Fruit fly (Drosophila melanogaster) whole organism, embryonic: ENCODE data around the gene CG34265.
A peak's percentile ranks its signal among the peaks of the same experiment; 100 is the strongest.

Source experiments
- Ada2b ChIP-seq: fragments of 200-800 bp; sonication (Bioruptor generic); IDR thresholded peaks from 2 replicates; pipeline ENCODE4 v1.3.6; 2022; ENCODE audit warnings: missing biosample characterization, missing genetic modification characterization
- Atf6 ChIP-seq: fragments of 200-800 bp; sonication (Bioruptor generic); IDR thresholded peaks from 2 replicates; pipeline ENCODE4 v1.3.6; 2022; ENCODE audit warnings: missing biosample characterization, missing genetic modification characterization
- BtbVII ChIP-seq: fragments of 200-800 bp; sonication (Bioruptor generic); optimal IDR thresholded peaks from 3 replicates; lab custom pipeline; 2017; ENCODE audit warnings: missing biosample characterization, mild to moderate bottlenecking, missing genetic modification characterization
- CG10565 ChIP-seq: fragments of 200-800 bp; sonication (Bioruptor generic); optimal IDR thresholded peaks from 3 replicates; lab custom pipeline; 2016; ENCODE audit warnings: missing biosample characterization, mild to moderate bottlenecking, missing genetic modification characterization
- CG11085 ChIP-seq: fragments of 200-800 bp; sonication (Bioruptor generic); IDR thresholded peaks from 2 replicates; pipeline ENCODE4 v1.3.6; 2022; ENCODE audit warnings: missing biosample characterization, missing genetic modification characterization
- CG15601 ChIP-seq: fragments of 200-800 bp; sonication (Bioruptor generic); optimal IDR thresholded peaks from 3 replicates; lab custom pipeline; 2019; ENCODE audit warnings: missing biosample characterization, mild to moderate bottlenecking, missing genetic modification characterization, moderate library complexity
- CG17385 ChIP-seq: fragments of 200-800 bp; sonication (Bioruptor generic); optimal IDR thresholded peaks from 3 replicates; lab custom pipeline; 2018; ENCODE audit warnings: missing biosample characterization, mild to moderate bottlenecking, missing genetic modification characterization
- CG1792 ChIP-seq: fragments of 200-800 bp; sonication (Bioruptor generic); optimal IDR thresholded peaks from 2 replicates; lab custom pipeline; 2016; ENCODE audit warnings: missing biosample characterization, missing genetic modification characterization
- CG18476 ChIP-seq: fragments of 200-800 bp; sonication (Bioruptor generic); optimal IDR thresholded peaks from 2 replicates; lab custom pipeline; 2016; ENCODE audit warnings: missing biosample characterization, mild to moderate bottlenecking, missing genetic modification characterization
- CG2199 ChIP-seq: fragments of 200-800 bp; sonication (Bioruptor generic); IDR thresholded peaks from 3 replicates; pipeline ENCODE4 v1.3.6; 2022; ENCODE audit warnings: missing biosample characterization, missing genetic modification characterization
- CG32532 ChIP-seq: fragments of 200-800 bp; sonication (Bioruptor generic); IDR thresholded peaks from 2 replicates; pipeline ENCODE4 v1.3.6; 2022; ENCODE audit warnings: missing biosample characterization, missing genetic modification characterization
- CG34376 ChIP-seq: fragments of 200-800 bp; sonication (Bioruptor generic); optimal IDR thresholded peaks from 2 replicates; lab custom pipeline; 2018; ENCODE audit warnings: missing biosample characterization, mild to moderate bottlenecking, missing genetic modification characterization
- CG34422 ChIP-seq: fragments of 200-800 bp; sonication (Bioruptor generic); IDR thresholded peaks from 3 replicates; pipeline ENCODE4 v1.3.6; 2022; ENCODE audit warnings: missing biosample characterization, missing genetic modification characterization
- CG4424 ChIP-seq: fragments of 200-800 bp; sonication (Bioruptor generic); optimal IDR thresholded peaks from 3 replicates; lab custom pipeline; 2016; ENCODE audit warnings: missing biosample characterization, missing genetic modification characterization
- Dll ChIP-seq: fragments of 200-800 bp; sonication (Bioruptor generic); IDR thresholded peaks from 4 replicates; pipeline ENCODE4 v1.3.6; 2022; ENCODE audit warnings: missing biosample characterization, missing genetic modification characterization; ENCODE audit not compliant: partially characterized antibody
- Doc3 ChIP-seq: fragments of 200-800 bp; sonication (Bioruptor generic); IDR thresholded peaks from 3 replicates; pipeline ENCODE4 v1.3.6; 2022; ENCODE audit warnings: missing biosample characterization, missing genetic modification characterization; ENCODE audit not compliant: partially characterized antibody
- Drgx ChIP-seq: fragments of 200-800 bp; sonication (Bioruptor generic); IDR thresholded peaks from 2 replicates; pipeline ENCODE4 v1.3.6; 2022; ENCODE audit warnings: missing biosample characterization, missing genetic modification characterization
- Ets97D ChIP-seq: fragments of 200-800 bp; sonication (Bioruptor generic); optimal IDR thresholded peaks from 3 replicates; lab custom pipeline; 2016; ENCODE audit warnings: missing biosample characterization, missing genetic modification characterization
- Fer1 ChIP-seq: fragments of 200-800 bp; sonication (Bioruptor generic); optimal IDR thresholded peaks from 2 replicates; lab custom pipeline; 2017; ENCODE audit warnings: missing biosample characterization, mild to moderate bottlenecking, missing genetic modification characterization
- Hand ChIP-seq: fragments of 200-800 bp; sonication (Bioruptor generic); optimal IDR thresholded peaks from 2 replicates; lab custom pipeline; 2017; ENCODE audit warnings: mild to moderate bottlenecking, missing biosample characterization, missing genetic modification reagents, missing genetic modification characterization
- NfI ChIP-seq: fragments of 200-800 bp; sonication (Bioruptor generic); optimal IDR thresholded peaks from 3 replicates; lab custom pipeline; 2018; ENCODE audit warnings: missing biosample characterization, mild to moderate bottlenecking, missing genetic modification characterization, moderate library complexity
- Trl ChIP-seq, 3 experiments: fragments of >200 bp in 2 of 3; fragments of 200-800 bp in 1 of 3; sonication (Bioruptor generic) in 1 of 3; optimal IDR thresholded peaks; 2 replicates in 1 of 3; 3 replicates in 2 of 3; lab custom pipeline; 2016 to 2017; ENCODE audit warnings: missing biosample characterization in 1 of 3, missing genetic modification characterization in 1 of 3
- bsh ChIP-seq, 2 experiments: fragments of 200-800 bp; sonication (Bioruptor generic); optimal IDR thresholded peaks; 2 replicates each; lab custom pipeline; 2017 to 2018; ENCODE audit warnings: mild to moderate bottlenecking in 2 of 2, missing biosample characterization in 2 of 2, missing genetic modification characterization in 2 of 2, moderate library complexity in 1 of 2
- btn ChIP-seq: fragments of 200-800 bp; sonication (Bioruptor generic); optimal IDR thresholded peaks from 2 replicates; lab custom pipeline; 2016; ENCODE audit warnings: missing biosample characterization, missing genetic modification characterization
- chn ChIP-seq: fragments of 200-800 bp; sonication (Bioruptor generic); optimal IDR thresholded peaks from 2 replicates; lab custom pipeline; 2016; ENCODE audit warnings: missing biosample characterization, missing genetic modification characterization
- croc ChIP-seq: fragments of 200-800 bp; sonication (Bioruptor generic); conservative IDR thresholded peaks from 3 replicates; pipeline ENCODE4 v1.3.6; 2022; ENCODE audit warnings: missing biosample characterization, missing genetic modification characterization
- dm ChIP-seq: fragments of 200-800 bp; sonication (Bioruptor generic); optimal IDR thresholded peaks from 3 replicates; lab custom pipeline; 2016; ENCODE audit warnings: missing biosample characterization, missing genetic modification characterization
- dpn ChIP-seq, 2 experiments: fragments of 200-800 bp; sonication (Bioruptor generic); optimal IDR thresholded peaks; 3 replicates each; lab custom pipeline; 2016; ENCODE audit warnings: missing biosample characterization in 2 of 2, missing genetic modification characterization in 2 of 2
- fd102C ChIP-seq: fragments of 200-800 bp; sonication (Bioruptor generic); optimal IDR thresholded peaks from 2 replicates; lab custom pipeline; 2018; ENCODE audit warnings: missing biosample characterization, mild to moderate bottlenecking, missing genetic modification characterization, moderate library complexity
- ftz-f1 ChIP-seq: fragments of 200-800 bp; sonication (Bioruptor generic); optimal IDR thresholded peaks from 2 replicates; lab custom pipeline; 2016; ENCODE audit warnings: missing biosample characterization, missing genetic modification characterization
- gfzf ChIP-seq: fragments of 200-800 bp; sonication (Bioruptor generic); optimal IDR thresholded peaks from 2 replicates; lab custom pipeline; 2016; ENCODE audit warnings: missing biosample characterization, mild to moderate bottlenecking, missing genetic modification characterization, moderate library complexity
- insv ChIP-seq, 2 experiments: fragments of 200-800 bp; sonication (Bioruptor generic); optimal IDR thresholded peaks; 3 replicates each; lab custom pipeline; 2016 to 2018; ENCODE audit warnings: missing biosample characterization in 2 of 2, missing genetic modification characterization in 2 of 2
- kay ChIP-seq: fragments of 200-800 bp; sonication (Bioruptor generic); optimal IDR thresholded peaks from 2 replicates; lab custom pipeline; 2016; ENCODE audit warnings: missing biosample characterization, missing genetic modification characterization
- lov ChIP-seq, 2 experiments: fragments of 200-800 bp in 1 of 2; fragments of >200 bp in 1 of 2; sonication (Bioruptor generic) in 1 of 2; IDR thresholded peaks in 1 of 2; optimal IDR thresholded peaks in 1 of 2; 2 replicates in 1 of 2; 3 replicates in 1 of 2; pipeline versions ENCODE4 v1.3.6 to Lab custom; 2017 to 2022; ENCODE audit warnings: missing biosample characterization in 1 of 2, missing genetic modification characterization in 1 of 2
- luna ChIP-seq: fragments of 200-800 bp; sonication (Bioruptor generic); optimal IDR thresholded peaks from 2 replicates; lab custom pipeline; 2016; ENCODE audit warnings: missing biosample characterization, missing genetic modification characterization
- onecut ChIP-seq: fragments of 200-800 bp; sonication (Bioruptor generic); IDR thresholded peaks from 2 replicates; pipeline ENCODE4 v1.3.6; 2022; ENCODE audit warnings: missing biosample characterization, missing genetic modification characterization
- pfk ChIP-seq: fragments of 200-800 bp; sonication (Bioruptor generic); optimal IDR thresholded peaks from 2 replicates; lab custom pipeline; 2018; ENCODE audit warnings: missing biosample characterization, mild to moderate bottlenecking, missing genetic modification characterization, moderate library complexity
- sens-2 ChIP-seq: fragments of 200-800 bp; sonication (Bioruptor generic); IDR thresholded peaks from 2 replicates; pipeline ENCODE4 v1.3.6; 2022; ENCODE audit warnings: missing biosample characterization, missing genetic modification characterization
- sim ChIP-seq: fragments of 200-800 bp; sonication (Bioruptor generic); IDR thresholded peaks from 2 replicates; pipeline ENCODE4 v1.3.6; 2022; ENCODE audit warnings: missing biosample characterization, missing genetic modification characterization
- z ChIP-seq: fragments of 200-800 bp; sonication (Bioruptor generic); IDR thresholded peaks from 3 replicates; pipeline ENCODE4 v1.3.6; 2022; ENCODE audit warnings: missing biosample characterization, missing genetic modification characterization

The CG34265 gene

dm6 chr3L:3225769-3226457, 42.3 kb upstream of the CG34265 start (continued):
- TF ChIP-seq pfk (GFP tag; lab: Kevin White, UChicago) (no peak), CG11085 (GFP tag; lab: Robert Waterston, UW) (no peak), CG17385 (GFP tag; lab: Kevin White, UChicago) (peak; percentile 90), Ets97D (GFP tag; lab: Kevin White, UChicago) (no peak), NfI (peak; percentile 6), kay (no peak), CG2199 (GFP tag; lab: Robert Waterston, UW) (no peak), CG34376 (GFP tag; lab: Kevin White, UChicago) (peak; percentile 60), CG34422 (GFP tag; lab: Robert Waterston, UW) (peak; percentile 28; the same call in 1 of the 3 replicates), dm (GFP tag; lab: Kevin White, UChicago) (peak; percentile 3), Drgx (GFP tag; lab: Robert Waterston, UW) (0 out of 2 replicates have a peak, but pooled peaks have one; percentile 11), bsh (GFP tag; optimal IDR thresholded peaks at IDR 0.05; lab: Kevin White, UChicago) (peak in 1 of 2 experiments; percentile 48), Trl (optimal IDR thresholded peaks at IDR 0.05; lab: Kevin White, UChicago) (peak; percentile 95 to 99), Trl (GFP tag; optimal IDR thresholded peaks at IDR 0.05; lab: Kevin White, UChicago) (peak; percentile 67), z (no peak), insv (GFP tag; optimal IDR thresholded peaks at IDR 0.05; lab: Kevin White, UChicago) (no peak), luna (GFP tag; lab: Kevin White, UChicago) (no peak), chn (GFP tag; lab: Kevin White, UChicago) (peak; percentile 26), CG4424 (GFP tag; lab: Kevin White, UChicago) (no peak), dpn (GFP tag; optimal IDR thresholded peaks at IDR 0.05; lab: Kevin White, UChicago) (peak in 1 of 2 experiments; percentile 17), CG1792 (GFP tag; lab: Kevin White, UChicago) (no peak), CG32532 (GFP tag; lab: Robert Waterston, UW) (peak; percentile 55; the same call in 1 of the 2 replicates), onecut (GFP tag; lab: Robert Waterston, UW) (peak; percentile 6; the same call in 1 of the 2 replicates), croc (GFP tag; lab: Robert Waterston, UW) (no peak), Dll (no peak; the same call in 3 of the 4 replicates), Hand (GFP tag; lab: Kevin White, UChicago) (peak; percentile 54), CG18476 (no peak), gfzf (no peak), ftz-f1 (peak; percentile 34), btn (GFP tag; lab: Kevin White, UChicago) (no peak), Ada2b (GFP tag; lab: Robert Waterston, UW) (no peak), BtbVII (GFP tag; lab: Kevin White, UChicago) (peak; percentile 51), Atf6 (GFP tag; lab: Robert Waterston, UW) (peak; percentile 50; the same call in 1 of the 2 replicates), CG10565 (GFP tag; lab: Kevin White, UChicago) (no peak), sens-2 (GFP tag; lab: Robert Waterston, UW) (no peak), sim (no peak), Doc3 (GFP tag; lab: Robert Waterston, UW) (0 out of 3 replicates have a peak, but pooled peaks have one; percentile 5), lov (optimal IDR thresholded peaks at IDR 0.05; lab: Kevin White, UChicago) (no peak), lov (GFP tag; IDR thresholded peaks at IDR 0.05; lab: Robert Waterston, UW) (no peak), fd102C (GFP tag; lab: Kevin White, UChicago) (no peak), CG15601 (no peak), Fer1 (peak; percentile 26)
